Fruit fly (Drosophila melanogaster): Measurements from ENCODE around the gene ScsbetaA.

Gene ScsbetaA

DNA sequence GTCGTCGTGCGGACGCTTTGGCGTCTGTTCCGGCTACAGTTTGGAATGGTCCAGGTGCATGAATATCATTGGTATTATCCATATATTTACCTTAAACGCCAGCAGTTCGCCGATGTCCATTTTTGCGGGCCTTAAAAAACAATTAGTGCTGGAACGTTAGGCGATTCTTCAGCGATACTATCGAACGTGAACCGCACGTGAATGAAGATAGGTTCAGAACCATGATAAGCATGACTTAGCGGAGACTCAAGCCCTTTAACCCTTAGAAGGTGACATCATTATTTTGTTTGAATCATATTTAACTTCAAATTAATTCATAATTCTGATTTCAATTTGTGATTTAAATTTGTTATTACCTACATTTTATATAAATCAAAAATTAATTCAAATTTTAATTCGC lies 6.3 kb downstream of the ScsbetaA start, which contains the start of gene CG11964 (continued):
- peak; percentile 99 for TF ChIP-seq Opbp (GFP tag; IDR thresholded peaks at IDR 0.05; ENCODE audit: partially characterized antibody)
- TF ChIP-seq zen (tag; optimal IDR thresholded peaks at IDR 0.05): peak; percentile 64
- TF ChIP-seq pb (GFP tag; optimal IDR thresholded peaks at IDR 0.05): no peak
- peak; percentile 41 for TF ChIP-seq pnt (GFP tag; optimal IDR thresholded peaks at IDR 0.05)
- TF ChIP-seq pros (GFP tag; optimal IDR thresholded peaks at IDR 0.05): no peak
- no peak for TF ChIP-seq lab (GFP tag; optimal IDR thresholded peaks at IDR 0.05)
- TF ChIP-seq CG6254 (GFP tag; optimal IDR thresholded peaks at IDR 0.05): no peak
- no peak for TF ChIP-seq ham (GFP tag; IDR thresholded peaks at IDR 0.05)
- no peak for TF ChIP-seq CG7556 (GFP tag; optimal IDR thresholded peaks at IDR 0.05)
- no peak for TF ChIP-seq exex (tag; optimal IDR thresholded peaks at IDR 0.05)
- no peak for TF ChIP-seq tup (GFP tag; optimal IDR thresholded peaks at IDR 0.05)
- TF ChIP-seq nerfin-1 (tag; optimal IDR thresholded peaks at IDR 0.05): no peak
- no peak for TF ChIP-seq al (GFP tag; IDR thresholded peaks at IDR 0.05)
- no peak for TF ChIP-seq MTF-1 (GFP tag; optimal IDR thresholded peaks at IDR 0.05; ENCODE audit: borderline replicate concordance)
- peak; percentile 60 for TF ChIP-seq gfzf (GFP tag; optimal IDR thresholded peaks at IDR 0.05)
- TF ChIP-seq CG11696 (GFP tag; IDR thresholded peaks at IDR 0.05): no peak
- no peak for TF ChIP-seq toy (GFP tag; IDR thresholded peaks at IDR 0.05)
- TF ChIP-seq esg (GFP tag; conservative IDR thresholded peaks at IDR 0.05): no peak; the same call in 1 of the 2 replicates
- peak; percentile 18 for TF ChIP-seq CG8388 (GFP tag; optimal IDR thresholded peaks at IDR 0.05)
- TF ChIP-seq sr (GFP tag; IDR thresholded peaks at IDR 0.05): no peak
- TF ChIP-seq bsh (GFP tag; optimal IDR thresholded peaks at IDR 0.05): peak in 1 of 2 experiments; percentile 32
- peak; percentile 80 for TF ChIP-seq tgo (GFP tag; IDR thresholded peaks at IDR 0.05)
- TF ChIP-seq Max (GFP tag; optimal IDR thresholded peaks at IDR 0.05): peak; percentile 78
- peak; percentile 69 for TF ChIP-seq Abd-B (GFP tag; optimal IDR thresholded peaks at IDR 0.05)
- no peak for TF ChIP-seq fd64A (GFP tag; optimal IDR thresholded peaks at IDR 0.05)
- peak; percentile 85 for TF ChIP-seq CG3995 (GFP tag; optimal IDR thresholded peaks at IDR 0.05)
- no peak for TF ChIP-seq CG3838 (GFP tag; optimal IDR thresholded peaks at IDR 0.05)
- peak; percentile 80 for TF ChIP-seq Rfx (GFP tag; IDR thresholded peaks at IDR 0.05)
- peak; percentile 52 for TF ChIP-seq CG17359 (tag; optimal IDR thresholded peaks at IDR 0.05)
- peak; percentile 10 for TF ChIP-seq scrt (GFP tag; optimal IDR thresholded peaks at IDR 0.05)
- TF ChIP-seq CHES-1-like (GFP tag; optimal IDR thresholded peaks at IDR 0.05): peak; percentile 74
- peak; percentile 89 for TF ChIP-seq pita (GFP tag; optimal IDR thresholded peaks at IDR 0.05)
- no peak for TF ChIP-seq sc (optimal IDR thresholded peaks at IDR 0.05)
- TF ChIP-seq sc (GFP tag; optimal IDR thresholded peaks at IDR 0.05): no peak
- no peak for TF ChIP-seq HLHmδ (GFP tag; optimal IDR thresholded peaks at IDR 0.05)
- TF ChIP-seq CG8944 (GFP tag; optimal IDR thresholded peaks at IDR 0.05): peak; percentile 20
- TF ChIP-seq CG18476 (GFP tag; optimal IDR thresholded peaks at IDR 0.05): no peak
- TF ChIP-seq CG32767 (GFP tag; IDR thresholded peaks at IDR 0.05): no peak
- TF ChIP-seq Nf-YA (GFP tag; IDR thresholded peaks at IDR 0.05): no peak
- peak; percentile 78 for TF ChIP-seq CG32532 (GFP tag; IDR thresholded peaks at IDR 0.05)
- TF ChIP-seq Hand (GFP tag; optimal IDR thresholded peaks at IDR 0.05): no peak
- TF ChIP-seq CG13424 (tag; optimal IDR thresholded peaks at IDR 0.05): peak; percentile 64
- TF ChIP-seq Fer1 (GFP tag; optimal IDR thresholded peaks at IDR 0.05): peak; percentile 48
- no peak for TF ChIP-seq wek (GFP tag; optimal IDR thresholded peaks at IDR 0.05)
- TF ChIP-seq mam (GFP tag; optimal IDR thresholded peaks at IDR 0.05): peak; percentile 76
- peak; percentile 21 for TF ChIP-seq fd3F (GFP tag; optimal IDR thresholded peaks at IDR 0.05)
- no peak for TF ChIP-seq CG11398 (GFP tag; optimal IDR thresholded peaks at IDR 0.05)
- TF ChIP-seq Ets65A (GFP tag): peak; percentile 98
- peak; percentile 63 for TF ChIP-seq CG18764 (GFP tag; optimal IDR thresholded peaks at IDR 0.05)
- peak; percentile 22 for TF ChIP-seq Fer3 (tag; optimal IDR thresholded peaks at IDR 0.05)
- no peak for TF ChIP-seq gce (GFP tag; IDR thresholded peaks at IDR 0.05)
